Worm (Caenorhabditis elegans) whole organism, mixed stage, embryonic: ENCODE measurements around the gene C16D9.8.

Experiments
- M03D4.4 ChIP-seq: sonication (generic microtip); optimal IDR thresholded peaks from 2 replicates; lab custom pipeline; 2017; ENCODE audit warnings: mild to moderate bottlenecking, missing genetic modification characterization, missing compliant biosample characterization
- bed-3 ChIP-seq: fragments of 200-800 bp; sonication (Bioruptor generic); optimal IDR thresholded peaks from 3 replicates; lab custom pipeline; 2018; ENCODE audit warnings: mild to moderate bottlenecking, missing genetic modification characterization, moderate library complexity, missing compliant biosample characterization
- blmp-1 ChIP-seq: fragments of 150-350 bp; optimal IDR thresholded peaks from 2 replicates; lab custom pipeline; 2014; ENCODE audit warnings: missing biosample characterization, missing genetic modification characterization
- ceh-39 ChIP-seq: fragments of 150-350 bp; optimal IDR thresholded peaks from 2 replicates; lab custom pipeline; 2014; ENCODE audit warnings: missing biosample characterization, missing genetic modification characterization
- ceh-43 ChIP-seq: fragments of 200-800 bp; sonication (Bioruptor generic); optimal IDR thresholded peaks from 2 replicates; lab custom pipeline; 2018; ENCODE audit warnings: mild to moderate bottlenecking, missing genetic modification characterization, moderate library complexity, missing compliant biosample characterization
- ceh-83 ChIP-seq: fragments of 200-800 bp; sonication (Bioruptor generic); optimal IDR thresholded peaks from 2 replicates; lab custom pipeline; 2018; ENCODE audit warnings: mild to moderate bottlenecking, missing genetic modification characterization, missing compliant biosample characterization
- cnd-1 ChIP-seq: fragments of 200-800 bp; sonication (Bioruptor generic); optimal IDR thresholded peaks from 2 replicates; lab custom pipeline; 2018; ENCODE audit warnings: mild to moderate bottlenecking, missing genetic modification characterization, missing compliant biosample characterization
- drap-1 ChIP-seq: fragments of 200-800 bp; sonication (Bioruptor generic); optimal IDR thresholded peaks from 3 replicates; lab custom pipeline; 2018; ENCODE audit warnings: mild to moderate bottlenecking, missing genetic modification characterization, missing compliant biosample characterization
- elt-1 ChIP-seq: sonication (generic microtip); optimal IDR thresholded peaks from 2 replicates; lab custom pipeline; 2017; ENCODE audit warnings: missing genetic modification characterization, mild to moderate bottlenecking, missing compliant biosample characterization, antibody characterized with exemption, moderate library complexity, borderline replicate concordance; ENCODE audit not compliant: insufficient read depth
- elt-3 ChIP-seq: fragments of 150-350 bp; optimal IDR thresholded peaks from 2 replicates; lab custom pipeline; 2014; ENCODE audit warnings: missing biosample characterization, missing genetic modification characterization
- flh-1 ChIP-seq: fragments of 200-800 bp; sonication (Bioruptor generic); optimal IDR thresholded peaks from 2 replicates; lab custom pipeline; 2018; ENCODE audit warnings: mild to moderate bottlenecking, missing genetic modification characterization, moderate library complexity, missing compliant biosample characterization
- hlh-1 ChIP-seq: fragments of 150-350 bp; optimal IDR thresholded peaks from 2 replicates; lab custom pipeline; 2014; ENCODE audit warnings: missing biosample characterization, missing genetic modification reagents, missing genetic modification characterization
- lin-13 ChIP-seq: fragments of 150-350 bp; optimal IDR thresholded peaks from 2 replicates; lab custom pipeline; 2014; ENCODE audit warnings: missing biosample characterization, missing genetic modification characterization
- lin-32 ChIP-seq: fragments of 200-800 bp; sonication (Bioruptor generic); optimal IDR thresholded peaks from 2 replicates; lab custom pipeline; 2018; ENCODE audit warnings: mild to moderate bottlenecking, missing genetic modification characterization, missing compliant biosample characterization
- lsy-2 ChIP-seq: fragments of 150-350 bp; optimal IDR thresholded peaks from 2 replicates; lab custom pipeline; 2014; ENCODE audit warnings: missing biosample characterization, missing genetic modification characterization
- mab-5 ChIP-seq: fragments of 150-350 bp; optimal IDR thresholded peaks from 2 replicates; lab custom pipeline; 2014; ENCODE audit warnings: missing biosample characterization, missing genetic modification characterization
- mep-1 ChIP-seq: fragments of 150-350 bp; optimal IDR thresholded peaks from 2 replicates; lab custom pipeline; 2017; ENCODE audit warnings: missing biosample characterization, missing genetic modification reagents, missing genetic modification characterization, inconsistent platforms
- mls-2 ChIP-seq: sonication (generic microtip); optimal IDR thresholded peaks from 2 replicates; lab custom pipeline; 2016; ENCODE audit warnings: mild to moderate bottlenecking, missing genetic modification characterization, moderate library complexity, missing compliant biosample characterization
- nhr-12 ChIP-seq: fragments of 150-350 bp; optimal IDR thresholded peaks from 2 replicates; lab custom pipeline; 2014; ENCODE audit warnings: missing biosample characterization, missing genetic modification characterization
- nhr-2 ChIP-seq: fragments of 150-350 bp; optimal IDR thresholded peaks from 2 replicates; lab custom pipeline; 2014; ENCODE audit warnings: missing biosample characterization, missing genetic modification characterization
- nhr-237 ChIP-seq: fragments of 150-350 bp; optimal IDR thresholded peaks from 2 replicates; lab custom pipeline; 2014; ENCODE audit warnings: missing biosample characterization, missing genetic modification characterization
- nhr-28 ChIP-seq: fragments of 150-350 bp; optimal IDR thresholded peaks from 2 replicates; lab custom pipeline; 2014; ENCODE audit warnings: missing biosample characterization, missing genetic modification characterization
- nhr-76 ChIP-seq: sonication (generic microtip); optimal IDR thresholded peaks from 2 replicates; lab custom pipeline; 2017; ENCODE audit warnings: missing biosample characterization, missing genetic modification characterization
- pha-4 ChIP-seq: fragments of 150-350 bp; optimal IDR thresholded peaks from 2 replicates; lab custom pipeline; 2018; ENCODE audit warnings: missing biosample characterization, missing genetic modification reagents, missing genetic modification characterization
- sem-2 ChIP-seq: fragments of 200-800 bp; sonication (Bioruptor generic); optimal IDR thresholded peaks from 2 replicates; lab custom pipeline; 2018; ENCODE audit warnings: mild to moderate bottlenecking, missing genetic modification characterization, missing compliant biosample characterization
- snpc-4 ChIP-seq: fragments of 150-350 bp; optimal IDR thresholded peaks from 2 replicates; lab custom pipeline; 2014; ENCODE audit warnings: missing biosample characterization, missing genetic modification characterization
- sptf-1 ChIP-seq: sonication (generic microtip); optimal IDR thresholded peaks from 2 replicates; lab custom pipeline; 2017; ENCODE audit warnings: mild to moderate bottlenecking, missing genetic modification characterization, moderate library complexity, missing compliant biosample characterization
- tbx-8 ChIP-seq: fragments of 200-800 bp; sonication (Bioruptor generic); optimal IDR thresholded peaks from 2 replicates; lab custom pipeline; 2018; ENCODE audit warnings: mild to moderate bottlenecking, missing genetic modification characterization, moderate library complexity, missing compliant biosample characterization
- unc-120 ChIP-seq: sonication (generic microtip); optimal IDR thresholded peaks from 2 replicates; lab custom pipeline; 2017; ENCODE audit warnings: missing genetic modification characterization, missing compliant biosample characterization; ENCODE audit not compliant: poor library complexity, severe bottlenecking
- unc-39 ChIP-seq: fragments of 150-350 bp; optimal IDR thresholded peaks from 2 replicates; lab custom pipeline; 2014; ENCODE audit warnings: missing biosample characterization, missing genetic modification characterization
- unc-62 ChIP-seq: fragments of 150-350 bp; optimal IDR thresholded peaks from 2 replicates; lab custom pipeline; 2014; ENCODE audit warnings: missing biosample characterization, missing genetic modification reagents, missing genetic modification characterization
- zip-8 ChIP-seq: fragments of 150-350 bp; optimal IDR thresholded peaks from 2 replicates; lab custom pipeline; 2014; ENCODE audit warnings: missing biosample characterization, missing genetic modification characterization
- ztf-11 ChIP-seq: fragments of 150-350 bp; optimal IDR thresholded peaks from 2 replicates; lab custom pipeline; 2014; ENCODE audit warnings: missing biosample characterization, missing genetic modification characterization

C16D9.8 gene

ce11 chrV:8263466-8263865 is at the start of gene C16D9.8:
Gene C16D9.8, minus strand, starts transcription at chrV:8263566.
- TF ChIP-seq nhr-2 = no peak
- no peak for TF ChIP-seq bed-3
- TF ChIP-seq ceh-43 (GFP tag; lab: Kevin White, UChicago) = no peak
- no peak for TF ChIP-seq unc-62 (GFP tag; lab: Kevin White, UChicago)
- no peak for TF ChIP-seq ceh-39 (tag; lab: Kevin White, UChicago)
- TF ChIP-seq ztf-11 = no peak
- no peak for TF ChIP-seq mls-2 (tag; lab: Kevin White, UChicago)
- no peak for TF ChIP-seq lin-13 (tag; lab: Kevin White, UChicago)
- TF ChIP-seq flh-1 (GFP tag; lab: Kevin White, UChicago) = no peak
- TF ChIP-seq elt-3 (tag; lab: Kevin White, UChicago) = no peak
- TF ChIP-seq sem-2 = no peak
- no peak for TF ChIP-seq mab-5 (tag; lab: Kevin White, UChicago)
- no peak for TF ChIP-seq nhr-76
- no peak for TF ChIP-seq M03D4.4 (tag; lab: Kevin White, UChicago)
- no peak for TF ChIP-seq blmp-1
- TF ChIP-seq drap-1 (GFP tag; lab: Kevin White, UChicago) = no peak
- no peak for TF ChIP-seq elt-1 (tag; lab: Kevin White, UChicago)
- no peak for TF ChIP-seq nhr-28 (tag; lab: Kevin White, UChicago)
- TF ChIP-seq zip-8 (tag; lab: Kevin White, UChicago) = no peak

DNA sequence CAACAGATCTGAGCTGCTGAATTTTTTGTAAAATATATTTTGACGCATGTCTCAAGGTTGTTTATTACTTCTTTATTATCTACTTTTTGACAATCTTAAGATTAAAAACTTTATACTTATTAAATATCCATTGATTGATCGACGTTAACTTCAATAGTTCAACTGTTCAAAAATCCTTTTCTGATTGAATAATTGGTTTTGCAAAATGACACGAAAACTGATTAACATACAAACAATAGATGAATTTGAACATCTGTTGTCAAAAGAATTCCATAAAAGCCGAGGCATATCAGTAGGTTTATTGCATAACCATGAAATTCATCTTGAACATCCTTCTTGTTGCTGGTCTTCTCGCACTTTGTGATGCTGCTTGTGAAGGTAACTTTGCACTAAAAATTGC is 47.8 kb upstream of the C16D9.8 start, which contains the start of gene W02D7.12:
W02D7.12 (plus strand) TSS at position 301 of the 400 bp plus-strand sequence.
- TF ChIP-seq cnd-1 (tag; lab: Kevin White, UChicago) = no peak
- TF ChIP-seq flh-1 (GFP tag; lab: Kevin White, UChicago) = no peak
- no peak for TF ChIP-seq sem-2
- no peak for TF ChIP-seq hlh-1
- TF ChIP-seq elt-1 (tag; lab: Kevin White, UChicago) = no peak
- no peak for TF ChIP-seq pha-4 (tag; lab: Kevin White, UChicago)
- no peak for TF ChIP-seq nhr-12
- TF ChIP-seq lin-32 (GFP tag; lab: Kevin White, UChicago) = no peak
- TF ChIP-seq mls-2 (tag; lab: Kevin White, UChicago) = no peak
- no peak for TF ChIP-seq unc-120
- TF ChIP-seq ceh-83 (GFP tag; lab: Kevin White, UChicago) = no peak
- TF ChIP-seq unc-39 (tag; lab: Kevin White, UChicago) = no peak
- no peak for TF ChIP-seq nhr-237 (tag; lab: Kevin White, UChicago)
- no peak for TF ChIP-seq ceh-39 (tag; lab: Kevin White, UChicago)
- TF ChIP-seq tbx-8 = no peak
- TF ChIP-seq elt-3 (tag; lab: Kevin White, UChicago) = no peak
- TF ChIP-seq bed-3 = no peak
- no peak for TF ChIP-seq blmp-1
- TF ChIP-seq sptf-1 (tag; lab: Kevin White, UChicago) = no peak

- TF ChIP-seq mep-1 (tag; lab: Kevin White, UChicago) (no peak), sem-2 (no peak), nhr-237 (tag; lab: Kevin White, UChicago) (no peak), tbx-8 (no peak), lsy-2 (tag; lab: Kevin White, UChicago) (no peak), elt-1 (tag; lab: Kevin White, UChicago) (no peak), unc-39 (tag; lab: Kevin White, UChicago) (no peak), snpc-4 (no peak), ceh-39 (tag; lab: Kevin White, UChicago) (no peak), unc-120 (no peak), drap-1 (GFP tag; lab: Kevin White, UChicago) (no peak), unc-62 (GFP tag; lab: Kevin White, UChicago) (no peak), lin-32 (GFP tag; lab: Kevin White, UChicago) (no peak)
Measured at ce11 chrV:8307681-8308080, 44.3 kb upstream of the C16D9.8 start, which contains the start of gene clec-218. Gene clec-218, plus strand, starts transcription at chrV:8307942.

DNA sequence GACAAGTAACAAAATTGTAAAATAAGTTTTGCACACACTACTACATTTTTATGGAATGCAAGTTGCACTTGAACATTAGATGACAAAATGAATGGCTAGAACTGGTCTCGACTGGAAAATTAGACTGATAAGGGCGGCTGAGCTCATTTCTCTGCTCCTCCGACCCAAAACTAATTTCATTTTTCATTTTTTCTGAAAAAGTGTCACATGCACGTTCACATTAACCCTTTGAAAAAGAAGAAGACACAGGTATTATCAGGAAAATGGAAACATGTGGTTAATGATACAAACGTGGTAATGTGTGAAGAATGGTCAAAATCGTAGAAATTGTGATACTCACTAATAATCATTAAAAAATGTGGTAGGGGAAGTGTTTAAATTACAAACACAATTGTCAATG is 43.6 kb upstream of the C16D9.8 start:
- TF ChIP-seq sptf-1 (tag; lab: Kevin White, UChicago) (no peak), lin-32 (GFP tag; lab: Kevin White, UChicago) (no peak), mls-2 (tag; lab: Kevin White, UChicago) (no peak), ceh-83 (GFP tag; lab: Kevin White, UChicago) (no peak), nhr-28 (tag; lab: Kevin White, UChicago) (no peak), mab-5 (tag; lab: Kevin White, UChicago) (no peak), lsy-2 (tag; lab: Kevin White, UChicago) (no peak), unc-62 (GFP tag; lab: Kevin White, UChicago) (no peak), elt-3 (tag; lab: Kevin White, UChicago) (no peak)
